Worm (Caenorhabditis elegans): Measurements from ENCODE around the gene F36H1.3.

- TF ChIP-seq ztf-23 (GFP tag; IDR thresholded peaks at IDR 0.05), result no peak
- TF ChIP-seq klf-2 (GFP tag; conservative IDR thresholded peaks at IDR 0.05), result no peak
- no peak for TF ChIP-seq ref-1 (GFP tag; conservative IDR thresholded peaks at IDR 0.05)
- TF ChIP-seq ztf-29 (GFP tag; IDR thresholded peaks at IDR 0.05), result no peak
- TF ChIP-seq tab-1 (GFP tag; IDR thresholded peaks at IDR 0.05), result no peak
Measured at ce11 chrIV:11053652-11054317, 3.9 kb downstream of the F36H1.3 start, which contains the start of the genes F36H1.12 and lin-3.

Data from whole organism, midembryonic.